Fruit fly (Drosophila melanogaster): ENCODE measurements around the gene mRpL9.

The mRpL9 gene

DNA sequence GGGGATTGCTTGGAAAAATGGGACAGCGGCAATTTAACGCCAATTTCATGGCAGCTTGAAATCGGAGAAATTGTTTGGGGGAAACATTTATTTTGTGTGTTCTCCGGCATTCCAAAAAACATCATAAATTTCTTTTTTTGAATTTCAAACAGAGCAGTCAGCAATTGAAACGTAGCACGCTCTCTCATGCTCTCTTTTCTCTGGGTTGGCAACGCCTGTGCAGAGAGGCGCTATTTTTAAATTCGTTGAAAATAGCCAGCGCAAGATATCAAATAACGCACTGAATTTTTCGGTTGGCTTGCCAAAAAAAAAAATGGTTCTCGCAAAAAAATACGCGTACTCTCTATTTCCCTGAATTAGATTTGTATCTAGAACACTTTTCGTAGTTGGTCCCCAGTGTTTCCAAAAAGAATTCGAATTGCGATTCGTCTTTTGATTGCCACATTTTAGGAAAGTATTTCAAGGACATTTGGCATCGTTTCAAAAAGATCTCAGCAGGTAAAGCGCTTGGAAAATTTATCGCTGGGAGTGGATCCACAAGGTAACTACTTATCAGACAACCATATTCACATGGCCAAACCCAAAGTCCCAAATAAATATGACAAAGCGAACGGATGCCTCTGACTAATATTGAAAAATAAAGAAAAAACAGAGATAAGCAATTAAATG lies 44.4 kb upstream of the mRpL9 start (continued):
- TF ChIP-seq run (tag; optimal IDR thresholded peaks at IDR 0.05) = no peak
- TF ChIP-seq CG16813 (GFP tag; IDR thresholded peaks at IDR 0.05; ENCODE audit: partially characterized antibody) = no peak
- TF ChIP-seq CG3163 (GFP tag; optimal IDR thresholded peaks at IDR 0.05) = no peak
- no peak for TF ChIP-seq Eip74EF (GFP tag; optimal IDR thresholded peaks at IDR 0.05)
- TF ChIP-seq CG4282 (GFP tag; optimal IDR thresholded peaks at IDR 0.05) = peak; percentile 47
- no peak for TF ChIP-seq ap (GFP tag; IDR thresholded peaks at IDR 0.05)
- TF ChIP-seq CG4617 (GFP tag; optimal IDR thresholded peaks at IDR 0.05; ENCODE audit: borderline replicate concordance) = no peak
- no peak for TF ChIP-seq CG10959 (GFP tag; IDR thresholded peaks at IDR 0.05)
- no peak for TF ChIP-seq HLH54F (GFP tag; optimal IDR thresholded peaks at IDR 0.05)
- TF ChIP-seq CG2875 (GFP tag; optimal IDR thresholded peaks at IDR 0.05) = no peak
- TF ChIP-seq Ravus (GFP tag; IDR thresholded peaks at IDR 0.05) = no peak
- peak; percentile 43 for TF ChIP-seq CG15514 (GFP tag; optimal IDR thresholded peaks at IDR 0.05)
- TF ChIP-seq CG17568 (GFP tag; optimal IDR thresholded peaks at IDR 0.05) = no peak
- TF ChIP-seq NC2β (GFP tag; optimal IDR thresholded peaks at IDR 0.05) = no peak
- TF ChIP-seq hb (GFP tag; IDR thresholded peaks at IDR 0.05; ENCODE audit: partially characterized antibody) = no peak
- TF ChIP-seq Deaf1 (tag; optimal IDR thresholded peaks at IDR 0.05) = no peak
- no peak for TF ChIP-seq seq (GFP tag; IDR thresholded peaks at IDR 0.05)
- no peak for TF ChIP-seq CG10366 (GFP tag; IDR thresholded peaks at IDR 0.05)
- no peak for TF ChIP-seq CG7372 (GFP tag; IDR thresholded peaks at IDR 0.05)
- no peak for TF ChIP-seq CG5953 (GFP tag; IDR thresholded peaks at IDR 0.05)
- TF ChIP-seq CG15479 (GFP tag; optimal IDR thresholded peaks at IDR 0.05) = no peak
- no peak for TF ChIP-seq CG10565 (GFP tag; optimal IDR thresholded peaks at IDR 0.05)
- TF ChIP-seq eve (GFP tag; optimal IDR thresholded peaks at IDR 0.05) = peak in 1 of 2 experiments; percentile 64
- no peak for TF ChIP-seq grau (tag; optimal IDR thresholded peaks at IDR 0.05)
- no peak for TF ChIP-seq CG3995 (GFP tag; optimal IDR thresholded peaks at IDR 0.05)
- no peak for TF ChIP-seq Camta (GFP tag; optimal IDR thresholded peaks at IDR 0.05)
- TF ChIP-seq CG16815 (GFP tag; optimal IDR thresholded peaks at IDR 0.05) = no peak
- TF ChIP-seq oc (tag; optimal IDR thresholded peaks at IDR 0.05) = no peak
- TF ChIP-seq Bdp1 (GFP tag; optimal IDR thresholded peaks at IDR 0.05) = no peak
- no peak for TF ChIP-seq inv (GFP tag; IDR thresholded peaks at IDR 0.05; ENCODE audit: partially characterized antibody)
- TF ChIP-seq CG9609 (GFP tag; optimal IDR thresholded peaks at IDR 0.05) = peak; percentile 32
- no peak for TF ChIP-seq Rx (GFP tag; IDR thresholded peaks at IDR 0.05)
- no peak for TF ChIP-seq her (GFP tag; optimal IDR thresholded peaks at IDR 0.05)
- no peak for TF ChIP-seq Six4 (GFP tag; optimal IDR thresholded peaks at IDR 0.05)
- TF ChIP-seq ash1 (GFP tag; optimal IDR thresholded peaks at IDR 0.05) = no peak
- TF ChIP-seq grn (GFP tag; optimal IDR thresholded peaks at IDR 0.05) = peak; percentile 60
- no peak for TF ChIP-seq CG7928 (GFP tag; optimal IDR thresholded peaks at IDR 0.05)
- no peak for TF ChIP-seq Vsx1 (GFP tag; optimal IDR thresholded peaks at IDR 0.05)
- TF ChIP-seq abd-A (tag; optimal IDR thresholded peaks at IDR 0.05) = no peak
- peak; percentile 22 for TF ChIP-seq CG12659 (GFP tag; optimal IDR thresholded peaks at IDR 0.05)
- no peak for TF ChIP-seq Dfd (GFP tag; optimal IDR thresholded peaks at IDR 0.05)
- no peak for TF ChIP-seq CG12769 (tag; optimal IDR thresholded peaks at IDR 0.05)
- TF ChIP-seq CG17385 (GFP tag; optimal IDR thresholded peaks at IDR 0.05) = no peak
- TF ChIP-seq CG31224 (GFP tag; IDR thresholded peaks at IDR 0.05) = no peak
- no peak for TF ChIP-seq Mrtf (GFP tag; IDR thresholded peaks at IDR 0.05)
- TF ChIP-seq maf-S (GFP tag; optimal IDR thresholded peaks at IDR 0.05) = no peak
- no peak for TF ChIP-seq CG9215 (GFP tag; IDR thresholded peaks at IDR 0.05)
- no peak for TF ChIP-seq Aef1 (GFP tag; IDR thresholded peaks at IDR 0.05)
- TF ChIP-seq croc (GFP tag; conservative IDR thresholded peaks at IDR 0.05) = no peak
- TF ChIP-seq Med (GFP tag) = peak; percentile 70
- peak; percentile 9 for TF ChIP-seq CG2120 (GFP tag; optimal IDR thresholded peaks at IDR 0.05)
